Worm (Caenorhabditis elegans) whole organism, late embryonic: ENCODE measurements around the gene fbxa-189.

ENCODE experiments used
- F13H6.1 ChIP-seq: sonication (generic microtip); optimal IDR thresholded peaks from 2 replicates; lab custom pipeline; 2016; ENCODE audit warnings: missing genetic modification characterization, missing compliant biosample characterization
- Y22D7AL.16 ChIP-seq: sonication (generic microtip); optimal IDR thresholded peaks from 2 replicates; lab custom pipeline; 2016; ENCODE audit warnings: missing genetic modification characterization, missing compliant biosample characterization
- fax-1 ChIP-seq: sonication (generic microtip); optimal IDR thresholded peaks from 2 replicates; lab custom pipeline; 2016; ENCODE audit warnings: missing genotype, missing genetic modification characterization, missing compliant biosample characterization
- lin-11 ChIP-seq: fragments of 200-800 bp; sonication (Bioruptor generic); optimal IDR thresholded peaks from 2 replicates; lab custom pipeline; 2018; ENCODE audit warnings: mild to moderate bottlenecking, missing genetic modification characterization, missing compliant biosample characterization
- madf-2 ChIP-seq: sonication (generic microtip); optimal IDR thresholded peaks from 2 replicates; lab custom pipeline; 2017; ENCODE audit warnings: missing genetic modification characterization, missing compliant biosample characterization
- pha-4 ChIP-seq: fragments of 150-350 bp; optimal IDR thresholded peaks from 2 replicates; lab custom pipeline; 2018; ENCODE audit warnings: missing biosample characterization, missing genetic modification reagents, missing genetic modification characterization
- ref-2 ChIP-seq: sonication (generic microtip); optimal IDR thresholded peaks from 2 replicates; lab custom pipeline; 2016; ENCODE audit warnings: missing genetic modification characterization, missing compliant biosample characterization
- rnt-1 ChIP-seq: sonication (generic microtip); optimal IDR thresholded peaks from 2 replicates; lab custom pipeline; 2016; ENCODE audit warnings: missing genetic modification characterization, missing compliant biosample characterization
- syd-9 ChIP-seq: sonication (generic microtip); optimal IDR thresholded peaks from 2 replicates; lab custom pipeline; 2016; ENCODE audit warnings: mild to moderate bottlenecking, missing genetic modification characterization, moderate library complexity, missing compliant biosample characterization
- tbx-7 ChIP-seq: sonication (generic microtip); optimal IDR thresholded peaks from 2 replicates; lab custom pipeline; 2016; ENCODE audit warnings: missing genotype, missing genetic modification characterization, missing compliant biosample characterization
- unc-42 ChIP-seq: sonication (generic microtip); optimal IDR thresholded peaks from 2 replicates; lab custom pipeline; 2016; ENCODE audit warnings: missing genotype, missing genetic modification characterization, missing compliant biosample characterization
- unc-86 ChIP-seq: sonication (generic microtip); optimal IDR thresholded peaks from 2 replicates; lab custom pipeline; 2016; ENCODE audit warnings: missing genetic modification characterization, missing compliant biosample characterization

Gene fbxa-189

ce11 chrV:17395374-17395773 lies 50.4 kb downstream of the fbxa-189 start, which contains the start of gene srh-120:
srh-120 (plus strand) TSS chrV:17395674.
- TF ChIP-seq Y22D7AL.16 (no peak), fax-1 (tag; lab: Kevin White, UChicago) (no peak), rnt-1 (no peak), unc-86 (no peak), F13H6.1 (tag; lab: Kevin White, UChicago) (no peak), pha-4 (tag; lab: Kevin White, UChicago) (no peak), ref-2 (tag; lab: Kevin White, UChicago) (no peak), syd-9 (no peak), madf-2 (tag; lab: Kevin White, UChicago) (no peak), unc-42 (tag; lab: Kevin White, UChicago) (no peak), tbx-7 (tag; lab: Kevin White, UChicago) (no peak), lin-11 (tag; lab: Kevin White, UChicago) (no peak)
